Worm (Caenorhabditis elegans) whole organism, L1 larva: Measurements from ENCODE around the gene F58B4.7.

Experiments
- F16B12.6 ChIP-seq: fragments of 150-350 bp; optimal IDR thresholded peaks from 2 replicates; lab custom pipeline; 2014; ENCODE audit warnings: missing biosample characterization, missing genetic modification characterization
- ces-1 ChIP-seq: fragments of 150-350 bp; optimal IDR thresholded peaks from 2 replicates; lab custom pipeline; 2014; ENCODE audit warnings: missing biosample characterization, missing genetic modification reagents, missing genetic modification characterization
- elt-3 ChIP-seq, 6 experiments: fragments of 150-350 bp in 1 of 6; sonication (generic microtip); optimal IDR thresholded peaks; 2 replicates each; lab custom pipeline; 2017 to 2018; ENCODE audit warnings: missing biosample characterization in 6 of 6, missing genetic modification characterization in 6 of 6, inconsistent platforms in 1 of 6
- fos-1 ChIP-seq: fragments of 150-350 bp; optimal IDR thresholded peaks from 2 replicates; lab custom pipeline; 2014; ENCODE audit warnings: missing biosample characterization, missing genetic modification characterization
- nhr-237 ChIP-seq: fragments of 150-350 bp; optimal IDR thresholded peaks from 2 replicates; lab custom pipeline; 2014; ENCODE audit warnings: missing biosample characterization, missing genetic modification characterization
- nhr-47 ChIP-seq: sonication (generic microtip); optimal IDR thresholded peaks from 2 replicates; lab custom pipeline; 2016; ENCODE audit warnings: mild to moderate bottlenecking, missing genetic modification characterization, moderate library complexity, missing compliant biosample characterization
- pag-3 ChIP-seq: sonication (generic microtip); optimal IDR thresholded peaks from 2 replicates; lab custom pipeline; 2017; ENCODE audit warnings: missing genetic modification characterization, mild to moderate bottlenecking, missing compliant biosample characterization, antibody characterized with exemption, borderline replicate concordance; ENCODE audit not compliant: insufficient read depth
- pqm-1 ChIP-seq: sonication (generic microtip); optimal IDR thresholded peaks from 3 replicates; lab custom pipeline; 2017; ENCODE audit warnings: missing biosample characterization, missing genetic modification characterization
- skn-1 ChIP-seq: fragments of 150-350 bp; optimal IDR thresholded peaks from 2 replicates; lab custom pipeline; 2014; ENCODE audit warnings: missing biosample characterization, missing genetic modification characterization
- snpc-4 ChIP-seq: fragments of 150-350 bp; optimal IDR thresholded peaks from 2 replicates; lab custom pipeline; 2014; ENCODE audit warnings: missing biosample characterization, missing genetic modification characterization
- sox-4 ChIP-seq: sonication (generic microtip); optimal IDR thresholded peaks from 2 replicates; lab custom pipeline; 2016; ENCODE audit warnings: missing genetic modification characterization, missing compliant biosample characterization
- unc-62 ChIP-seq: fragments of 150-350 bp; optimal IDR thresholded peaks from 2 replicates; lab custom pipeline; 2014; ENCODE audit warnings: missing biosample characterization, missing genetic modification reagents, missing genetic modification characterization
- ztf-4 ChIP-seq: fragments of 150-350 bp; optimal IDR thresholded peaks from 2 replicates; lab custom pipeline; 2014; ENCODE audit warnings: missing biosample characterization, missing genetic modification characterization

DNA sequence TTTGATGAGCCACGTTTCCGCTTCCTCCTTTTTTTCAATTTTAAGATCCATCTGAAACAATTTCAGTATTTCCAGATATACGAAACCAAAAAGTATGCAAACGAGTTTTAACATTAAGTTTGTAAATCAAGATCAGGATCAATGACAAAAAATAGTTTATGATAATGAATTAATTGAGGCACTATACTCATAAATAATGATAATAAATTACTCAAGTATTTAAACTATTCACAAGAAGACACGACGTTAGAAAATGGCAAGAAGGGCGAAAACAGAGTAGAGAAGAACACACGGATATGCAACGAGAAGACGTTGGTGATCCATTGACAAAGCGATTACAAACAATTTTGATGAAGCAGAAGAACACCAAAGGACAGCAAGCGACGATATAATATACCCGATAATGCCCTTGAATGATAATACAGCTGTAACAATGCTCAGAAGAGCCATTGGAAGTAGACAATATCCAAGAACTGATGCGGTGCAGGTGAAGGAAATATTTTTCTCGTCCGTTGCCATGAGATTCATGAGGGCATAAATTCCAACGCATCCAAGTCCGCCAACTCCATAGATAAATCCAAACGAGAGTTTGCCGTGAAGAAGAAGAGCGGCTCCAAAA is 29.5 kb downstream of the F58B4.7 start, which contains the start of gene F32D8.4:
- TF ChIP-seq unc-62 (GFP tag; lab: Kevin White, UChicago) (no peak), skn-1 (tag; lab: Kevin White, UChicago) (no peak), fos-1 (no peak), ces-1 (GFP tag; lab: Kevin White, UChicago) (no peak), nhr-47 (tag; lab: Kevin White, UChicago) (no peak), pqm-1 (no peak), snpc-4 (tag; lab: Kevin White, UChicago) (no peak), nhr-237 (tag; lab: Kevin White, UChicago) (no peak), elt-3 (tag; optimal IDR thresholded peaks at IDR 0.05; lab: Kevin White, UChicago) (no peak), ztf-4 (tag; lab: Kevin White, UChicago) (no peak), pag-3 (no peak), sox-4 (no peak), F16B12.6 (tag; lab: Kevin White, UChicago) (no peak)
